Fruit fly (Drosophila melanogaster) whole organism, embryonic: ENCODE results near the gene Idua.
A peak's percentile ranks its signal among the peaks of the same experiment; 100 is the strongest.

ENCODE experiments used
- CG10565 ChIP-seq: fragments of 200-800 bp; sonication (Bioruptor generic); optimal IDR thresholded peaks from 3 replicates; lab custom pipeline; 2016; ENCODE audit warnings: missing biosample characterization, mild to moderate bottlenecking, missing genetic modification characterization
- CG10654 ChIP-seq: fragments of 200-800 bp; sonication (Bioruptor generic); optimal IDR thresholded peaks from 2 replicates; lab custom pipeline; 2016; ENCODE audit warnings: missing biosample characterization, missing genetic modification characterization
- CG12219 ChIP-seq: fragments of 200-800 bp; sonication (Bioruptor generic); optimal IDR thresholded peaks from 3 replicates; lab custom pipeline; 2018; ENCODE audit warnings: missing biosample characterization, mild to moderate bottlenecking, missing genetic modification characterization
- CG13287 ChIP-seq: fragments of 200-800 bp; sonication (Bioruptor generic); IDR thresholded peaks from 2 replicates; pipeline ENCODE4 v1.3.6; 2022; ENCODE audit warnings: missing biosample characterization, missing genetic modification characterization; ENCODE audit not compliant: partially characterized antibody
- CG15514 ChIP-seq: fragments of 200-800 bp; sonication (Bioruptor generic); optimal IDR thresholded peaks from 3 replicates; lab custom pipeline; 2017; ENCODE audit warnings: missing biosample characterization, missing genetic modification characterization, mild to moderate bottlenecking, moderate library complexity, missing genetic modification reagents
- CG18599 ChIP-seq: fragments of 200-800 bp; sonication (Bioruptor generic); optimal IDR thresholded peaks from 3 replicates; lab custom pipeline; 2017; ENCODE audit warnings: missing biosample characterization, missing genetic modification characterization, mild to moderate bottlenecking, moderate library complexity, missing genetic modification reagents
- CG2116 ChIP-seq: fragments of 200-800 bp; sonication (Bioruptor generic); optimal IDR thresholded peaks from 3 replicates; lab custom pipeline; 2018; ENCODE audit warnings: missing biosample characterization, mild to moderate bottlenecking, missing genetic modification characterization
- CG2199 ChIP-seq: fragments of 200-800 bp; sonication (Bioruptor generic); IDR thresholded peaks from 3 replicates; pipeline ENCODE4 v1.3.6; 2022; ENCODE audit warnings: missing biosample characterization, missing genetic modification characterization
- CG2889 ChIP-seq: fragments of 200-800 bp; sonication (Bioruptor generic); IDR thresholded peaks from 3 replicates; pipeline ENCODE4 v1.3.6; 2022; ENCODE audit warnings: missing biosample characterization, missing genetic modification characterization
- CG3281 ChIP-seq: fragments of 200-800 bp; sonication (Bioruptor generic); optimal IDR thresholded peaks from 3 replicates; lab custom pipeline; 2017; ENCODE audit warnings: missing biosample characterization, mild to moderate bottlenecking, missing genetic modification characterization
- CG4360 ChIP-seq: fragments of 200-800 bp; sonication (Bioruptor generic); IDR thresholded peaks from 2 replicates; pipeline ENCODE4 v1.3.6; 2022; ENCODE audit warnings: missing biosample characterization, missing genetic modification characterization
- CG4820 ChIP-seq: fragments of 200-800 bp; sonication (Bioruptor generic); optimal IDR thresholded peaks from 3 replicates; lab custom pipeline; 2016; ENCODE audit warnings: missing biosample characterization, missing genetic modification characterization
- CG6175 ChIP-seq: fragments of 200-800 bp; sonication (Bioruptor generic); IDR thresholded peaks from 3 replicates; pipeline ENCODE4 v1.3.6; 2022; ENCODE audit warnings: missing biosample characterization, missing genetic modification characterization
- CG7745 ChIP-seq: fragments of 200-800 bp; sonication (Bioruptor generic); optimal IDR thresholded peaks from 2 replicates; lab custom pipeline; 2018; ENCODE audit warnings: missing biosample characterization, mild to moderate bottlenecking, missing genetic modification characterization, moderate library complexity
- CG7786 ChIP-seq: fragments of 200-800 bp; sonication (Bioruptor generic); optimal IDR thresholded peaks from 2 replicates; lab custom pipeline; 2016; ENCODE audit warnings: missing biosample characterization, missing genetic modification characterization
- CG9797 ChIP-seq: fragments of 200-800 bp; sonication (Bioruptor generic); optimal IDR thresholded peaks from 3 replicates; lab custom pipeline; 2018; ENCODE audit warnings: missing biosample characterization, mild to moderate bottlenecking, missing genetic modification characterization
- CG9817 ChIP-seq: fragments of 200-800 bp; sonication (Bioruptor generic); optimal IDR thresholded peaks from 2 replicates; lab custom pipeline; 2018; ENCODE audit warnings: missing biosample characterization, mild to moderate bottlenecking, missing genetic modification characterization, moderate library complexity
- CG9876 ChIP-seq: fragments of 200-800 bp; sonication (Bioruptor generic); optimal IDR thresholded peaks from 2 replicates; lab custom pipeline; 2016; ENCODE audit warnings: missing biosample characterization, missing genetic modification characterization
- CkIIα-i1 ChIP-seq: fragments of 200-800 bp; sonication (Bioruptor generic); IDR thresholded peaks from 2 replicates; pipeline ENCODE4 v1.3.6; 2022; ENCODE audit warnings: missing biosample characterization, missing genetic modification characterization
- Deaf1 ChIP-seq: fragments of 200-800 bp; optimal IDR thresholded peaks from 3 replicates; lab custom pipeline; 2019; ENCODE audit warnings: missing biosample characterization, mild to moderate bottlenecking, missing genetic modification characterization, moderate library complexity
- Dfd ChIP-seq, 2 experiments: fragments of >200 bp; optimal IDR thresholded peaks; 2 replicates each; lab custom pipeline; 2017; ENCODE audit warnings: missing biosample characterization in 2 of 2, missing genetic modification characterization in 2 of 2
- Gsc ChIP-seq: fragments of 200-800 bp; sonication (Bioruptor generic); IDR thresholded peaks from 2 replicates; pipeline ENCODE4 v1.3.6; 2022; ENCODE audit warnings: missing biosample characterization, missing genetic modification characterization
- Gug ChIP-seq: fragments of 200-800 bp; sonication (Bioruptor generic); IDR thresholded peaks from 4 replicates; pipeline ENCODE4 v1.3.6; 2022; ENCODE audit warnings: missing biosample characterization, missing genetic modification characterization
- Med ChIP-seq: fragments of 200-800 bp; sonication (Bioruptor generic); peaks from one replicate; lab custom pipeline; 2016; ENCODE audit warnings: missing biosample characterization, missing genetic modification characterization, mild to moderate bottlenecking, inconsistent platforms, moderate library complexity
- NK7.1 ChIP-seq: fragments of 200-800 bp; sonication (Bioruptor generic); optimal IDR thresholded peaks from 3 replicates; lab custom pipeline; 2016; ENCODE audit warnings: missing biosample characterization, missing genetic modification characterization
- Oaz ChIP-seq: fragments of 200-800 bp; sonication (Bioruptor generic); IDR thresholded peaks from 2 replicates; pipeline ENCODE4 v1.3.6; 2022; ENCODE audit warnings: missing biosample characterization, missing genetic modification characterization
- Ptx1 ChIP-seq: fragments of 200-800 bp; sonication (Bioruptor generic); IDR thresholded peaks from 2 replicates; pipeline ENCODE4 v1.3.6; 2022; ENCODE audit warnings: missing biosample characterization, missing genetic modification characterization
- Ravus ChIP-seq: fragments of 200-800 bp; sonication (Bioruptor generic); IDR thresholded peaks from 2 replicates; pipeline ENCODE4 v1.3.6; 2022; ENCODE audit warnings: missing biosample characterization, missing genetic modification characterization
- Rfx ChIP-seq: fragments of 200-800 bp; sonication (Bioruptor generic); IDR thresholded peaks from 2 replicates; pipeline ENCODE4 v1.3.6; 2022; ENCODE audit warnings: missing biosample characterization, missing genetic modification characterization
- Scr ChIP-seq: fragments of 200-800 bp; sonication (Bioruptor generic); IDR thresholded peaks from 2 replicates; pipeline ENCODE4 v1.3.6; 2022; ENCODE audit warnings: missing biosample characterization, missing genetic modification characterization; ENCODE audit not compliant: partially characterized antibody
- Sin3A ChIP-seq: fragments of >200 bp; optimal IDR thresholded peaks from 2 replicates; lab custom pipeline; 2018
- Six4 ChIP-seq: fragments of 200-800 bp; sonication (Bioruptor generic); optimal IDR thresholded peaks from 2 replicates; lab custom pipeline; 2016; ENCODE audit warnings: missing biosample characterization, missing genetic modification characterization
- br ChIP-seq: fragments of >200 bp; optimal IDR thresholded peaks from 2 replicates; lab custom pipeline; 2017
- btn ChIP-seq: fragments of 200-800 bp; sonication (Bioruptor generic); optimal IDR thresholded peaks from 2 replicates; lab custom pipeline; 2016; ENCODE audit warnings: missing biosample characterization, missing genetic modification characterization
- cg ChIP-seq: fragments of 200-800 bp; sonication (Bioruptor generic); optimal IDR thresholded peaks from 3 replicates; lab custom pipeline; 2019; ENCODE audit warnings: missing biosample characterization, mild to moderate bottlenecking, missing genetic modification characterization, moderate library complexity
- chif ChIP-seq, 2 experiments: fragments of 200-800 bp; sonication (Bioruptor generic); optimal IDR thresholded peaks; 3 replicates each; lab custom pipeline; 2016; ENCODE audit warnings: missing biosample characterization in 2 of 2, missing genetic modification characterization in 2 of 2
- crp ChIP-seq, 2 experiments: fragments of 200-800 bp; sonication (Bioruptor generic); optimal IDR thresholded peaks; 2 replicates in 1 of 2; 3 replicates in 1 of 2; lab custom pipeline; 2017; ENCODE audit warnings: missing biosample characterization in 2 of 2, missing genetic modification characterization in 2 of 2, mild to moderate bottlenecking in 1 of 2, moderate library complexity in 1 of 2
- dpn ChIP-seq, 2 experiments: fragments of 200-800 bp; sonication (Bioruptor generic); optimal IDR thresholded peaks; 3 replicates each; lab custom pipeline; 2016; ENCODE audit warnings: missing biosample characterization in 2 of 2, missing genetic modification characterization in 2 of 2
- dysf ChIP-seq: fragments of 200-800 bp; sonication (Bioruptor generic); IDR thresholded peaks from 3 replicates; pipeline ENCODE4 v1.3.6; 2022; ENCODE audit warnings: missing biosample characterization, missing genetic modification characterization
- fd3F ChIP-seq: fragments of 200-800 bp; sonication (Bioruptor generic); optimal IDR thresholded peaks from 2 replicates; lab custom pipeline; 2018; ENCODE audit warnings: missing biosample characterization, mild to moderate bottlenecking, missing genetic modification characterization, moderate library complexity
- gem ChIP-seq: fragments of 200-800 bp; sonication (Bioruptor generic); optimal IDR thresholded peaks from 2 replicates; lab custom pipeline; 2019; ENCODE audit warnings: missing biosample characterization, mild to moderate bottlenecking, missing genetic modification characterization, moderate library complexity
- insv ChIP-seq, 2 experiments: fragments of 200-800 bp; sonication (Bioruptor generic); optimal IDR thresholded peaks; 3 replicates each; lab custom pipeline; 2016 to 2018; ENCODE audit warnings: missing biosample characterization in 2 of 2, missing genetic modification characterization in 2 of 2
- knrl ChIP-seq: fragments of 200-800 bp; sonication (Bioruptor generic); IDR thresholded peaks from 3 replicates; pipeline ENCODE4 v1.3.6; 2022; ENCODE audit warnings: missing biosample characterization, missing genetic modification characterization; ENCODE audit not compliant: partially characterized antibody
- nmo ChIP-seq: fragments of 200-800 bp; sonication (Bioruptor generic); optimal IDR thresholded peaks from 2 replicates; lab custom pipeline; 2018; ENCODE audit warnings: missing biosample characterization, mild to moderate bottlenecking, missing genetic modification characterization, moderate library complexity
- ranshi ChIP-seq: fragments of 200-800 bp; sonication (Bioruptor generic); IDR thresholded peaks from 2 replicates; pipeline ENCODE4 v1.3.6; 2022; ENCODE audit warnings: missing biosample characterization, missing genetic modification characterization
- sim ChIP-seq: fragments of 200-800 bp; sonication (Bioruptor generic); IDR thresholded peaks from 2 replicates; pipeline ENCODE4 v1.3.6; 2022; ENCODE audit warnings: missing biosample characterization, missing genetic modification characterization
- sima ChIP-seq: fragments of 200-800 bp; sonication (Bioruptor generic); optimal IDR thresholded peaks from 2 replicates; lab custom pipeline; 2016; ENCODE audit warnings: missing biosample characterization, missing genetic modification characterization
- sr ChIP-seq: fragments of 200-800 bp; sonication (Bioruptor generic); IDR thresholded peaks from 3 replicates; pipeline ENCODE4 v1.3.6; 2022; ENCODE audit warnings: missing biosample characterization, missing genetic modification characterization
- toy ChIP-seq: fragments of 200-800 bp; sonication (Bioruptor generic); IDR thresholded peaks from 2 replicates; pipeline ENCODE4 v1.3.6; 2022; ENCODE audit warnings: missing biosample characterization, missing genetic modification characterization
- zfh2 ChIP-seq: fragments of 200-800 bp; sonication (Bioruptor generic); optimal IDR thresholded peaks from 2 replicates; lab custom pipeline; 2016; ENCODE audit warnings: missing biosample characterization, missing genetic modification characterization

Gene Idua

dm6 chr2L:11065932-11066823 lies 46.7 kb downstream of the Idua start (continued):
- no peak for TF ChIP-seq crp (GFP tag; optimal IDR thresholded peaks at IDR 0.05; lab: Kevin White, UChicago)
- no peak for TF ChIP-seq CG4360
- no peak for TF ChIP-seq sr (GFP tag; lab: Robert Waterston, UW)
- TF ChIP-seq CG2116 (GFP tag; lab: Kevin White, UChicago), result no peak
- no peak for TF ChIP-seq chif (GFP tag; optimal IDR thresholded peaks at IDR 0.05; lab: Kevin White, UChicago)
- TF ChIP-seq CG6175 (GFP tag; lab: Robert Waterston, UW), result no peak
- peak; percentile 82 for TF ChIP-seq Med (GFP tag; lab: Kevin White, UChicago)
- TF ChIP-seq br (lab: Kevin White, UChicago), result no peak
- peak; percentile 30 for TF ChIP-seq zfh2 (GFP tag; lab: Kevin White, UChicago)
- TF ChIP-seq Gug (GFP tag; lab: Robert Waterston, UW), result no peak
- peak; percentile 9 for TF ChIP-seq CG4820 (GFP tag; lab: Kevin White, UChicago)
- peak; percentile 50; the same call in 2 of the 3 replicates for TF ChIP-seq dysf
- TF ChIP-seq ranshi (GFP tag; lab: Robert Waterston, UW), result no peak
- TF ChIP-seq Rfx (GFP tag; lab: Robert Waterston, UW), result 0 out of 2 replicates have a peak, but pooled peaks have one; percentile 12
- TF ChIP-seq CG7786 (GFP tag; lab: Kevin White, UChicago), result peak; percentile 19
- TF ChIP-seq cg (GFP tag; lab: Kevin White, UChicago), result peak; percentile 73
- no peak for TF ChIP-seq CG10654 (GFP tag; lab: Kevin White, UChicago)
- no peak for TF ChIP-seq Sin3A (lab: Kevin White, UChicago)
- no peak for TF ChIP-seq CG9876
- no peak for TF ChIP-seq knrl (GFP tag; lab: Robert Waterston, UW)
- TF ChIP-seq CkIIα-i1, result no peak
- TF ChIP-seq CG15514 (GFP tag; lab: Kevin White, UChicago), result peak; percentile 11
- no peak for TF ChIP-seq btn (GFP tag; lab: Kevin White, UChicago)
- TF ChIP-seq CG3281 (GFP tag; lab: Kevin White, UChicago), result peak; percentile 34
- peak; percentile 49 for TF ChIP-seq gem (tag; lab: Kevin White, UChicago)
- no peak for TF ChIP-seq sim (GFP tag; lab: Robert Waterston, UW)
- TF ChIP-seq Oaz, result no peak
- TF ChIP-seq fd3F, result peak; percentile 21
- TF ChIP-seq dpn (GFP tag; optimal IDR thresholded peaks at IDR 0.05; lab: Kevin White, UChicago), result peak in 1 of 2 experiments; percentile 21
- TF ChIP-seq toy (GFP tag; lab: Robert Waterston, UW), result no peak
- no peak for TF ChIP-seq NK7.1 (GFP tag; lab: Kevin White, UChicago)
- TF ChIP-seq Scr (GFP tag; lab: Robert Waterston, UW), result no peak
- TF ChIP-seq CG10565 (GFP tag; lab: Kevin White, UChicago), result no peak
- no peak for TF ChIP-seq CG12219
- TF ChIP-seq Deaf1, result no peak
- TF ChIP-seq CG2199, result peak; percentile 100
- TF ChIP-seq CG9797 (GFP tag; lab: Kevin White, UChicago), result no peak
- no peak for TF ChIP-seq insv (GFP tag; optimal IDR thresholded peaks at IDR 0.05; lab: Kevin White, UChicago)
- peak; percentile 15 for TF ChIP-seq CG9817 (tag; lab: Kevin White, UChicago)
- TF ChIP-seq Ptx1 (GFP tag; lab: Robert Waterston, UW), result peak; percentile 44; the same call in 1 of the 2 replicates
- TF ChIP-seq Ravus (GFP tag; lab: Robert Waterston, UW), result peak; percentile 12; the same call in 1 of the 2 replicates
- no peak for TF ChIP-seq CG13287 (GFP tag; lab: Robert Waterston, UW)
- no peak for TF ChIP-seq CG2889 (GFP tag; lab: Robert Waterston, UW)
- TF ChIP-seq sima (GFP tag; lab: Kevin White, UChicago), result no peak
- no peak for TF ChIP-seq Dfd (GFP tag; optimal IDR thresholded peaks at IDR 0.05; lab: Kevin White, UChicago)
- TF ChIP-seq CG7745, result no peak
- peak; percentile 24 for TF ChIP-seq nmo
- TF ChIP-seq Gsc (GFP tag; lab: Robert Waterston, UW), result no peak
- no peak for TF ChIP-seq Six4 (GFP tag; lab: Kevin White, UChicago)
- no peak for TF ChIP-seq CG18599 (GFP tag; lab: Kevin White, UChicago)
